Fruit fly (Drosophila melanogaster) whole organism, embryonic: ENCODE results near the gene T48.

ENCODE experiments used
- Atf6 ChIP-seq: fragments of 200-800 bp; sonication (Bioruptor generic); IDR thresholded peaks from 2 replicates; pipeline ENCODE4 v1.3.6; 2022; ENCODE audit warnings: missing biosample characterization, missing genetic modification characterization
- B-H1 ChIP-seq: fragments of 200-800 bp; sonication (Bioruptor generic); IDR thresholded peaks from 3 replicates; pipeline ENCODE4 v1.3.6; 2022; ENCODE audit warnings: missing biosample characterization, missing genetic modification characterization
- CG10274 ChIP-seq: fragments of 200-800 bp; sonication (Bioruptor generic); optimal IDR thresholded peaks from 3 replicates; lab custom pipeline; 2017; ENCODE audit warnings: missing biosample characterization, mild to moderate bottlenecking, missing genetic modification characterization
- CG11560 ChIP-seq: fragments of 200-800 bp; sonication (Bioruptor generic); IDR thresholded peaks from 3 replicates; pipeline ENCODE4 v1.3.6; 2022; ENCODE audit warnings: missing biosample characterization, missing genetic modification characterization
- CG12219 ChIP-seq: fragments of 200-800 bp; sonication (Bioruptor generic); optimal IDR thresholded peaks from 3 replicates; lab custom pipeline; 2018; ENCODE audit warnings: missing biosample characterization, mild to moderate bottlenecking, missing genetic modification characterization
- CG12391 ChIP-seq: fragments of 200-800 bp; sonication (Bioruptor generic); optimal IDR thresholded peaks from 3 replicates; lab custom pipeline; 2018; ENCODE audit warnings: missing biosample characterization, mild to moderate bottlenecking, missing genetic modification characterization, moderate library complexity
- CG12659 ChIP-seq: fragments of 200-800 bp; sonication (Bioruptor generic); optimal IDR thresholded peaks from 3 replicates; lab custom pipeline; 2017; ENCODE audit warnings: mild to moderate bottlenecking, missing biosample characterization, missing genetic modification reagents, missing genetic modification characterization
- CG13296 ChIP-seq: fragments of 200-800 bp; sonication (Bioruptor generic); optimal IDR thresholded peaks from 3 replicates; lab custom pipeline; 2018; ENCODE audit warnings: missing biosample characterization, mild to moderate bottlenecking, missing genetic modification characterization
- CG13894 ChIP-seq: fragments of 200-800 bp; sonication (Bioruptor generic); optimal IDR thresholded peaks from 3 replicates; lab custom pipeline; 2018; ENCODE audit warnings: missing biosample characterization, mild to moderate bottlenecking, missing genetic modification characterization, moderate library complexity
- CG16815 ChIP-seq: fragments of 200-800 bp; sonication (Bioruptor generic); optimal IDR thresholded peaks from 3 replicates; lab custom pipeline; 2017; ENCODE audit warnings: missing biosample characterization, mild to moderate bottlenecking, missing genetic modification characterization
- CG17612 ChIP-seq: fragments of 200-800 bp; sonication (Bioruptor generic); IDR thresholded peaks from 2 replicates; pipeline ENCODE4 v1.3.6; 2022; ENCODE audit warnings: missing biosample characterization, missing genetic modification characterization
- CG2678 ChIP-seq: fragments of 200-800 bp; sonication (Bioruptor generic); optimal IDR thresholded peaks from 3 replicates; lab custom pipeline; 2019; ENCODE audit warnings: missing biosample characterization, mild to moderate bottlenecking, missing genetic modification characterization, moderate library complexity
- CG3163 ChIP-seq: fragments of 200-800 bp; sonication (Bioruptor generic); optimal IDR thresholded peaks from 3 replicates; lab custom pipeline; 2016; ENCODE audit warnings: missing biosample characterization, missing genetic modification characterization
- CG3281 ChIP-seq: fragments of 200-800 bp; sonication (Bioruptor generic); optimal IDR thresholded peaks from 3 replicates; lab custom pipeline; 2017; ENCODE audit warnings: missing biosample characterization, mild to moderate bottlenecking, missing genetic modification characterization
- CG5953 ChIP-seq: fragments of 200-800 bp; sonication (Bioruptor generic); IDR thresholded peaks from 2 replicates; pipeline ENCODE4 v1.3.6; 2022; ENCODE audit warnings: missing biosample characterization, missing genetic modification characterization
- CG6175 ChIP-seq: fragments of 200-800 bp; sonication (Bioruptor generic); IDR thresholded peaks from 3 replicates; pipeline ENCODE4 v1.3.6; 2022; ENCODE audit warnings: missing biosample characterization, missing genetic modification characterization
- CG6765 ChIP-seq: fragments of 200-800 bp; sonication (Bioruptor generic); optimal IDR thresholded peaks from 3 replicates; lab custom pipeline; 2017; ENCODE audit warnings: missing biosample characterization, mild to moderate bottlenecking, missing genetic modification characterization
- CG6854 ChIP-seq: fragments of 200-800 bp; sonication (Bioruptor generic); optimal IDR thresholded peaks from 3 replicates; lab custom pipeline; 2017; ENCODE audit warnings: missing biosample characterization, mild to moderate bottlenecking, missing genetic modification characterization
- CG7745 ChIP-seq: fragments of 200-800 bp; sonication (Bioruptor generic); optimal IDR thresholded peaks from 2 replicates; lab custom pipeline; 2018; ENCODE audit warnings: missing biosample characterization, mild to moderate bottlenecking, missing genetic modification characterization, moderate library complexity
- CG7928 ChIP-seq: fragments of 200-800 bp; sonication (Bioruptor generic); optimal IDR thresholded peaks from 2 replicates; lab custom pipeline; 2017; ENCODE audit warnings: missing biosample characterization, mild to moderate bottlenecking, missing genetic modification characterization
- CG8944 ChIP-seq: fragments of 200-800 bp; sonication (Bioruptor generic); optimal IDR thresholded peaks from 3 replicates; lab custom pipeline; 2016; ENCODE audit warnings: missing biosample characterization, missing genetic modification characterization
- CHES-1-like ChIP-seq: fragments of 200-800 bp; sonication (Bioruptor generic); optimal IDR thresholded peaks from 2 replicates; lab custom pipeline; 2016; ENCODE audit warnings: missing biosample characterization, missing genetic modification characterization
- CTCF ChIP-seq: fragments of 200-800 bp; sonication (Bioruptor generic); optimal IDR thresholded peaks from 2 replicates; lab custom pipeline; 2017; ENCODE audit warnings: missing biosample characterization, mild to moderate bottlenecking, missing genetic modification characterization, moderate library complexity
- D ChIP-seq, 2 experiments: fragments of 200-800 bp in 1 of 2; fragments of >200 bp in 1 of 2; sonication (Bioruptor generic) in 1 of 2; optimal IDR thresholded peaks; 2 replicates in 1 of 2; 3 replicates in 1 of 2; lab custom pipeline; 2017; ENCODE audit warnings: mild to moderate bottlenecking in 1 of 2, missing biosample characterization in 1 of 2, missing genetic modification characterization in 1 of 2, missing genetic modification reagents in 1 of 2
- Dad ChIP-seq: fragments of 200-800 bp; sonication (Bioruptor generic); optimal IDR thresholded peaks from 3 replicates; lab custom pipeline; 2016; ENCODE audit warnings: missing biosample characterization, missing genetic modification characterization
- Doc3 ChIP-seq: fragments of 200-800 bp; sonication (Bioruptor generic); IDR thresholded peaks from 3 replicates; pipeline ENCODE4 v1.3.6; 2022; ENCODE audit warnings: missing biosample characterization, missing genetic modification characterization; ENCODE audit not compliant: partially characterized antibody
- E2f2 ChIP-seq: fragments of 200-800 bp; sonication (Bioruptor generic); IDR thresholded peaks from 2 replicates; pipeline ENCODE4 v1.3.6; 2022; ENCODE audit warnings: missing biosample characterization, missing genetic modification characterization
- Fer1 ChIP-seq: fragments of 200-800 bp; sonication (Bioruptor generic); optimal IDR thresholded peaks from 2 replicates; lab custom pipeline; 2017; ENCODE audit warnings: missing biosample characterization, mild to moderate bottlenecking, missing genetic modification characterization
- HLH4C ChIP-seq: fragments of 200-800 bp; sonication (Bioruptor generic); IDR thresholded peaks from 3 replicates; pipeline ENCODE4 v1.3.6; 2022; ENCODE audit warnings: missing biosample characterization, missing genetic modification characterization; ENCODE audit not compliant: partially characterized antibody
- HLHmδ ChIP-seq: fragments of 200-800 bp; sonication (Bioruptor generic); optimal IDR thresholded peaks from 2 replicates; lab custom pipeline; 2018; ENCODE audit warnings: missing biosample characterization, mild to moderate bottlenecking, missing genetic modification characterization, moderate library complexity
- Med ChIP-seq: fragments of 200-800 bp; sonication (Bioruptor generic); peaks from one replicate; lab custom pipeline; 2016; ENCODE audit warnings: missing biosample characterization, missing genetic modification characterization, mild to moderate bottlenecking, inconsistent platforms, moderate library complexity
- Side ChIP-seq: fragments of 200-800 bp; sonication (Bioruptor generic); optimal IDR thresholded peaks from 2 replicates; lab custom pipeline; 2016; ENCODE audit warnings: missing biosample characterization, missing genetic modification characterization
- ab ChIP-seq: fragments of 200-800 bp; sonication (Bioruptor generic); optimal IDR thresholded peaks from 2 replicates; lab custom pipeline; 2016; ENCODE audit warnings: missing biosample characterization, missing genetic modification characterization
- abd-A ChIP-seq: fragments of 200-800 bp; sonication (Bioruptor generic); optimal IDR thresholded peaks from 3 replicates; lab custom pipeline; 2019; ENCODE audit warnings: missing biosample characterization, mild to moderate bottlenecking, missing genetic modification characterization, moderate library complexity
- bab2 ChIP-seq: fragments of 200-800 bp; sonication (Bioruptor generic); optimal IDR thresholded peaks from 2 replicates; lab custom pipeline; 2016; ENCODE audit warnings: missing biosample characterization, missing genetic modification characterization
- caup ChIP-seq: fragments of 200-800 bp; sonication (Bioruptor generic); optimal IDR thresholded peaks from 3 replicates; lab custom pipeline; 2017; ENCODE audit warnings: missing biosample characterization, mild to moderate bottlenecking, missing genetic modification characterization, moderate library complexity; ENCODE audit not compliant: severe bottlenecking
- inv ChIP-seq: fragments of 200-800 bp; sonication (Bioruptor generic); IDR thresholded peaks from 2 replicates; pipeline ENCODE4 v1.3.6; 2022; ENCODE audit warnings: missing biosample characterization, missing genetic modification characterization; ENCODE audit not compliant: partially characterized antibody
- nau ChIP-seq: fragments of 200-800 bp; sonication (Bioruptor generic); optimal IDR thresholded peaks from 3 replicates; lab custom pipeline; 2017; ENCODE audit warnings: missing biosample characterization, mild to moderate bottlenecking, missing genetic modification characterization, missing genetic modification reagents
- odd ChIP-seq: fragments of 200-800 bp; sonication (Bioruptor generic); optimal IDR thresholded peaks from 2 replicates; lab custom pipeline; 2017; ENCODE audit warnings: missing biosample characterization, mild to moderate bottlenecking, missing genetic modification characterization
- phol ChIP-seq: fragments of 200-800 bp; sonication (Bioruptor generic); optimal IDR thresholded peaks from 3 replicates; lab custom pipeline; 2018; ENCODE audit warnings: missing biosample characterization, mild to moderate bottlenecking, missing genetic modification characterization, moderate library complexity
- run ChIP-seq: fragments of 200-800 bp; sonication (Bioruptor generic); optimal IDR thresholded peaks from 3 replicates; lab custom pipeline; 2018; ENCODE audit warnings: missing biosample characterization, mild to moderate bottlenecking, missing genetic modification characterization
- salm ChIP-seq: fragments of 200-800 bp; sonication (Bioruptor generic); optimal IDR thresholded peaks from 2 replicates; lab custom pipeline; 2018; ENCODE audit warnings: missing biosample characterization, mild to moderate bottlenecking, missing genetic modification characterization
- sens-2 ChIP-seq: fragments of 200-800 bp; sonication (Bioruptor generic); IDR thresholded peaks from 2 replicates; pipeline ENCODE4 v1.3.6; 2022; ENCODE audit warnings: missing biosample characterization, missing genetic modification characterization
- sim ChIP-seq: fragments of 200-800 bp; sonication (Bioruptor generic); IDR thresholded peaks from 2 replicates; pipeline ENCODE4 v1.3.6; 2022; ENCODE audit warnings: missing biosample characterization, missing genetic modification characterization
- sqz ChIP-seq: fragments of 200-800 bp; sonication (Bioruptor generic); optimal IDR thresholded peaks from 3 replicates; lab custom pipeline; 2018; ENCODE audit warnings: missing biosample characterization, mild to moderate bottlenecking, missing genetic modification characterization
- tna ChIP-seq: fragments of 200-800 bp; sonication (Bioruptor generic); IDR thresholded peaks from 2 replicates; pipeline ENCODE4 v1.3.6; 2022; ENCODE audit warnings: missing biosample characterization, missing genetic modification characterization; ENCODE audit not compliant: partially characterized antibody
- toy ChIP-seq: fragments of 200-800 bp; sonication (Bioruptor generic); IDR thresholded peaks from 2 replicates; pipeline ENCODE4 v1.3.6; 2022; ENCODE audit warnings: missing biosample characterization, missing genetic modification characterization
- trh ChIP-seq: fragments of 200-800 bp; sonication (Bioruptor generic); optimal IDR thresholded peaks from 2 replicates; lab custom pipeline; 2016; ENCODE audit warnings: missing biosample characterization, missing genetic modification characterization

The T48 gene

DNA sequence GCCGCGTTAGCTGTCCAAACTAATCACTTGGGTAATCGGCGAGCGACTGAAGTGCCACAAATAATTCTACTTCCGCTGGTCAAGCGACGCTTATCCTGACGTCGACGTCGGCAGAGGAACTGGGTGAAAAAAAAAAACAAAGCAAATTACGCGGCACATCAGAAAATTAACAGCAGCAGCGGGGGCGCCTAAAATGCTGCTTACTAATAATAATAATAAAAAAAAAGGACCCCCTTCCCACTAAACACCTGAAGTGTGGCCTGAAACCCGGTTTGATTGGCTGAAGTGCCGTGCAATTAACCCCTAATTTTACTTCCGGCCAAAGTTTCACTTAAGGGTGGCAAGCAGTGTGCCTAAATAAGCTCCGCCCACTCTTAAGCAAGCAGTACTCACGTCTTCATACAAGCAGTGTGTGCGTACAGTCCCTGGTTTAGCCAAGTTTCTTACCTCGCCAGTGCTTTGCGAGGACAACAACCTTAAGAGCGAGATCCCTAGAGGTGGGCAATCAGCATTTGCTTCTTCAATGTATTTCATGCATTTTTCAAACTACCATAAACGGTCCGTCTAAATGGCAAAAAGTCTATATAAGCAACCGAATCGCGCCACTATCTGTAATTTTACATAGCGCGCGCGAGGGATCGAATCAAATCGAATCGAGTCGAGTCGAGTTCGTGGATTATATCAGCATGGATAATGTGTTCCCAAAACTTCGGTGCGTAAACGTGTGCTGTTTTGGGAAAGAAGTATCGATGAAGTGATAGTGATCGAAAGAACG, at the start of gene T48, which contains the start of gene ro (continued):
- TF ChIP-seq odd (GFP tag; lab: Kevin White, UChicago) (no peak), HLHmδ (GFP tag; lab: Kevin White, UChicago) (peak; percentile 5), nau (GFP tag; lab: Kevin White, UChicago) (no peak), Doc3 (GFP tag; lab: Robert Waterston, UW) (0 out of 3 replicates have a peak, but pooled peaks have one; percentile 21), CTCF (GFP tag; lab: Kevin White, UChicago) (peak; percentile 78), D (optimal IDR thresholded peaks at IDR 0.05; lab: Kevin White, UChicago) (peak; percentile 48), D (GFP tag; optimal IDR thresholded peaks at IDR 0.05; lab: Kevin White, UChicago) (no peak), sqz (GFP tag; lab: Kevin White, UChicago) (no peak), sim (no peak), CG8944 (GFP tag; lab: Kevin White, UChicago) (peak; percentile 38), CHES-1-like (GFP tag; lab: Kevin White, UChicago) (peak; percentile 82), ab (GFP tag; lab: Kevin White, UChicago) (no peak), abd-A (tag; lab: Kevin White, UChicago) (peak; percentile 60), CG17612 (GFP tag; lab: Robert Waterston, UW) (no peak), CG13296 (no peak), phol (tag; lab: Kevin White, UChicago) (peak; percentile 71), CG3163 (GFP tag; lab: Kevin White, UChicago) (peak; percentile 81), bab2 (GFP tag; lab: Kevin White, UChicago) (peak; percentile 16), trh (GFP tag; lab: Kevin White, UChicago) (no peak), CG16815 (GFP tag; lab: Kevin White, UChicago) (no peak), toy (GFP tag; lab: Robert Waterston, UW) (no peak), tna (0 out of 2 replicates have a peak, but pooled peaks have one; percentile 36), Dad (GFP tag; lab: Kevin White, UChicago) (peak; percentile 61), salm (tag; lab: Kevin White, UChicago) (no peak), sens-2 (no peak), Atf6 (peak; percentile 51; the same call in 1 of the 2 replicates), E2f2 (GFP tag; lab: Robert Waterston, UW) (peak; percentile 81), caup (GFP tag; lab: Kevin White, UChicago) (peak; percentile 66), CG12219 (GFP tag; lab: Kevin White, UChicago) (no peak), CG6854 (GFP tag; lab: Kevin White, UChicago) (no peak), CG11560 (peak; percentile 65; the same call in 1 of the 3 replicates), Med (GFP tag; lab: Kevin White, UChicago) (peak; percentile 96), CG13894 (peak; percentile 92), Side (GFP tag; lab: Kevin White, UChicago) (peak; percentile 64), CG12391 (tag; lab: Kevin White, UChicago) (peak; percentile 52), inv (GFP tag; lab: Robert Waterston, UW) (peak; percentile 52; the same call in 1 of the 2 replicates), CG2678 (tag; lab: Kevin White, UChicago) (peak; percentile 8), run (tag; lab: Kevin White, UChicago) (no peak), HLH4C (peak; percentile 61; the same call in 1 of the 3 replicates), CG5953 (GFP tag; lab: Robert Waterston, UW) (no peak), CG3281 (GFP tag; lab: Kevin White, UChicago) (no peak), CG6765 (peak; percentile 12), CG7928 (GFP tag; lab: Kevin White, UChicago) (peak; percentile 90), CG12659 (GFP tag; lab: Kevin White, UChicago) (peak; percentile 75), CG7745 (tag; lab: Kevin White, UChicago) (peak; percentile 85), CG6175 (GFP tag; lab: Robert Waterston, UW) (no peak), B-H1 (GFP tag; lab: Robert Waterston, UW) (no peak), Fer1 (GFP tag; lab: Kevin White, UChicago) (peak; percentile 65), CG10274 (GFP tag; lab: Kevin White, UChicago) (no peak)
